Worm (Caenorhabditis elegans) whole organism, midembryonic: ENCODE measurements around the gene Y50D7A.8.

Experiments
- T22C8.4 ChIP-seq: fragments of 200-800 bp; sonication (Bioruptor generic); IDR thresholded peaks from 2 replicates; pipeline ENCODE4 v1.3.6; 2022; ENCODE audit warnings: missing genetic modification characterization, missing compliant biosample characterization
- flt-1 ChIP-seq: fragments of 200-800 bp; sonication (Bioruptor generic); IDR thresholded peaks from 2 replicates; pipeline ENCODE4 v1.3.6; 2022; ENCODE audit warnings: missing genetic modification characterization, missing compliant biosample characterization
- klf-2 ChIP-seq: fragments of 200-800 bp; sonication (Bioruptor generic); conservative IDR thresholded peaks from 2 replicates; pipeline ENCODE4 v1.3.6; 2022; ENCODE audit warnings: missing genetic modification reagents, missing genetic modification characterization, missing compliant biosample characterization
- med-1 ChIP-seq: sonication (generic microtip); optimal IDR thresholded peaks from 2 replicates; lab custom pipeline; 2017; ENCODE audit warnings: missing genetic modification characterization, mild to moderate bottlenecking, missing compliant biosample characterization, antibody characterized with exemption, missing genetic modification reagents; ENCODE audit not compliant: insufficient read depth
- ref-1 ChIP-seq: fragments of 200-800 bp; sonication (Bioruptor generic); conservative IDR thresholded peaks from 2 replicates; pipeline ENCODE4 v1.3.6; 2022; ENCODE audit warnings: missing genetic modification reagents, missing genetic modification characterization, missing compliant biosample characterization

ce11 chrIII:354545-355460, 11.8 kb upstream of the Y50D7A.8 start, which contains the start of gene gei-4:
- TF ChIP-seq med-1 (GFP tag; lab: Kevin White, UChicago): no peak
- TF ChIP-seq klf-2 (GFP tag; lab: Robert Waterston, UW): no peak
- no peak for TF ChIP-seq ref-1 (GFP tag; lab: Robert Waterston, UW)
- TF ChIP-seq T22C8.4 (GFP tag; lab: Robert Waterston, UW): peak; percentile 92
- no peak for TF ChIP-seq flt-1 (GFP tag; lab: Robert Waterston, UW)
